Worm (Caenorhabditis elegans) whole organism, L3 larva: ENCODE results near the gene nape-1.

ENCODE experiments used
- ceh-82 ChIP-seq: fragments of 150-350 bp; optimal IDR thresholded peaks from 2 replicates; lab custom pipeline; 2014; ENCODE audit warnings: missing biosample characterization, missing genetic modification characterization
- egl-5 ChIP-seq: fragments of 150-350 bp; optimal IDR thresholded peaks from 2 replicates; lab custom pipeline; 2017; ENCODE audit warnings: missing biosample characterization, missing genetic modification reagents, missing genetic modification characterization, inconsistent platforms
- elt-3 ChIP-seq, 3 experiments: fragments of 150-350 bp in 1 of 3; sonication (generic microtip) in 2 of 3; optimal IDR thresholded peaks; 2 replicates in 2 of 3; 4 replicates in 1 of 3; lab custom pipeline; 2014 to 2017; ENCODE audit warnings: missing biosample characterization in 3 of 3, missing genetic modification characterization in 3 of 3
- fos-1 ChIP-seq: fragments of 150-350 bp; optimal IDR thresholded peaks from 2 replicates; lab custom pipeline; 2014; ENCODE audit warnings: missing biosample characterization, missing genetic modification characterization
- lsy-12 ChIP-seq: sonication (generic microtip); optimal IDR thresholded peaks from 2 replicates; lab custom pipeline; 2016; ENCODE audit warnings: mild to moderate bottlenecking, missing genetic modification characterization, missing compliant biosample characterization
- nhr-76 ChIP-seq: fragments of 150-350 bp; sonication (generic microtip); optimal IDR thresholded peaks from 5 replicates; lab custom pipeline; 2014; ENCODE audit warnings: missing biosample characterization, missing genetic modification characterization
- zag-1 ChIP-seq: fragments of 150-350 bp; optimal IDR thresholded peaks from 2 replicates; lab custom pipeline; 2014; ENCODE audit warnings: missing biosample characterization, missing genetic modification characterization
- ztf-11 ChIP-seq: fragments of 150-350 bp; optimal IDR thresholded peaks from 2 replicates; lab custom pipeline; 2014; ENCODE audit warnings: missing biosample characterization, missing genetic modification characterization

- TF ChIP-seq ztf-11 (tag; lab: Kevin White, UChicago) (no peak), fos-1 (no peak), ceh-82 (tag; lab: Kevin White, UChicago) (no peak), zag-1 (tag; lab: Kevin White, UChicago) (no peak), nhr-76 (tag; lab: Kevin White, UChicago) (no peak), elt-3 (tag; optimal IDR thresholded peaks at IDR 0.05; lab: Kevin White, UChicago) (no peak), egl-5 (tag; lab: Kevin White, UChicago) (no peak), lsy-12 (tag; lab: Kevin White, UChicago) (no peak)
These were observed 4.4 kb downstream of the nape-1 start for ce11 chrIV:3736244-3736643.
